Fruit fly (Drosophila melanogaster) whole organism, embryonic: ENCODE data around the gene CG5003.
A peak's percentile ranks its signal among the peaks of the same experiment; 100 is the strongest.

Experiments used
- CG10462 ChIP-seq: fragments of 200-800 bp; sonication (Bioruptor generic); optimal IDR thresholded peaks from 2 replicates; lab custom pipeline; 2016; ENCODE audit warnings: missing biosample characterization, missing genetic modification characterization
- CG12104 ChIP-seq: fragments of 200-800 bp; sonication (Bioruptor generic); optimal IDR thresholded peaks from 3 replicates; lab custom pipeline; 2016; ENCODE audit warnings: missing biosample characterization, missing genetic modification characterization
- CG1233 ChIP-seq: fragments of 200-800 bp; sonication (Bioruptor generic); optimal IDR thresholded peaks from 4 replicates; lab custom pipeline; 2018; ENCODE audit warnings: missing biosample characterization, mild to moderate bottlenecking, missing genetic modification characterization
- CG13287 ChIP-seq: fragments of 200-800 bp; sonication (Bioruptor generic); IDR thresholded peaks from 2 replicates; pipeline ENCODE4 v1.3.6; 2022; ENCODE audit warnings: missing biosample characterization, missing genetic modification characterization; ENCODE audit not compliant: partially characterized antibody
- CG13296 ChIP-seq: fragments of 200-800 bp; sonication (Bioruptor generic); optimal IDR thresholded peaks from 3 replicates; lab custom pipeline; 2018; ENCODE audit warnings: missing biosample characterization, mild to moderate bottlenecking, missing genetic modification characterization
- CG13424 ChIP-seq: fragments of 200-800 bp; sonication (Bioruptor generic); optimal IDR thresholded peaks from 2 replicates; lab custom pipeline; 2019; ENCODE audit warnings: missing biosample characterization, mild to moderate bottlenecking, missing genetic modification characterization, moderate library complexity
- CG13894 ChIP-seq: fragments of 200-800 bp; sonication (Bioruptor generic); optimal IDR thresholded peaks from 3 replicates; lab custom pipeline; 2018; ENCODE audit warnings: missing biosample characterization, mild to moderate bottlenecking, missing genetic modification characterization, moderate library complexity
- CG2120 ChIP-seq: fragments of 200-800 bp; sonication (Bioruptor generic); optimal IDR thresholded peaks from 3 replicates; lab custom pipeline; 2016; ENCODE audit warnings: missing biosample characterization, missing genetic modification characterization
- CG2678 ChIP-seq: fragments of 200-800 bp; sonication (Bioruptor generic); optimal IDR thresholded peaks from 3 replicates; lab custom pipeline; 2019; ENCODE audit warnings: missing biosample characterization, mild to moderate bottlenecking, missing genetic modification characterization, moderate library complexity
- CG3065 ChIP-seq: fragments of 200-800 bp; sonication (Bioruptor generic); optimal IDR thresholded peaks from 2 replicates; lab custom pipeline; 2016; ENCODE audit warnings: missing biosample characterization, missing genetic modification characterization
- CG3838 ChIP-seq: fragments of 200-800 bp; sonication (Bioruptor generic); optimal IDR thresholded peaks from 3 replicates; lab custom pipeline; 2016; ENCODE audit warnings: missing biosample characterization, missing genetic modification characterization
- CG4282 ChIP-seq: fragments of 200-800 bp; sonication (Bioruptor generic); optimal IDR thresholded peaks from 2 replicates; lab custom pipeline; 2016; ENCODE audit warnings: missing biosample characterization, missing genetic modification characterization
- CG4404 ChIP-seq: fragments of 200-800 bp; sonication (Bioruptor generic); IDR thresholded peaks from 2 replicates; pipeline ENCODE4 v1.3.6; 2022; ENCODE audit warnings: missing biosample characterization, missing genetic modification characterization
- CG4424 ChIP-seq: fragments of 200-800 bp; sonication (Bioruptor generic); optimal IDR thresholded peaks from 3 replicates; lab custom pipeline; 2016; ENCODE audit warnings: missing biosample characterization, missing genetic modification characterization
- CG4617 ChIP-seq: fragments of 200-800 bp; sonication (Bioruptor generic); optimal IDR thresholded peaks from 3 replicates; lab custom pipeline; 2016; ENCODE audit warnings: missing biosample characterization, missing genetic modification characterization, borderline replicate concordance
- CG6683 ChIP-seq: fragments of 200-800 bp; sonication (Bioruptor generic); optimal IDR thresholded peaks from 2 replicates; lab custom pipeline; 2017; ENCODE audit warnings: missing biosample characterization, mild to moderate bottlenecking, missing genetic modification characterization, missing genetic modification reagents
- CG7987 ChIP-seq: fragments of 200-800 bp; sonication (Bioruptor generic); optimal IDR thresholded peaks from 2 replicates; lab custom pipeline; 2018; ENCODE audit warnings: missing biosample characterization, mild to moderate bottlenecking, missing genetic modification characterization, moderate library complexity
- CG8765 ChIP-seq: fragments of 200-800 bp; sonication (Bioruptor generic); IDR thresholded peaks from 2 replicates; pipeline ENCODE4 v1.3.6; 2022; ENCODE audit warnings: missing biosample characterization, missing genetic modification characterization
- CG9797 ChIP-seq: fragments of 200-800 bp; sonication (Bioruptor generic); optimal IDR thresholded peaks from 3 replicates; lab custom pipeline; 2018; ENCODE audit warnings: missing biosample characterization, mild to moderate bottlenecking, missing genetic modification characterization
- Chrac-16 ChIP-seq: fragments of 200-800 bp; sonication (Bioruptor generic); optimal IDR thresholded peaks from 3 replicates; lab custom pipeline; 2016; ENCODE audit warnings: missing biosample characterization, missing genetic modification characterization
- Deaf1 ChIP-seq: fragments of 200-800 bp; optimal IDR thresholded peaks from 3 replicates; lab custom pipeline; 2019; ENCODE audit warnings: missing biosample characterization, mild to moderate bottlenecking, missing genetic modification characterization, moderate library complexity
- Dek ChIP-seq: fragments of 200-800 bp; sonication (Bioruptor generic); optimal IDR thresholded peaks from 3 replicates; lab custom pipeline; 2019; ENCODE audit warnings: missing biosample characterization, mild to moderate bottlenecking, missing genetic modification characterization, moderate library complexity
- E2f2 ChIP-seq: fragments of 200-800 bp; sonication (Bioruptor generic); IDR thresholded peaks from 2 replicates; pipeline ENCODE4 v1.3.6; 2022; ENCODE audit warnings: missing biosample characterization, missing genetic modification characterization
- Fer1 ChIP-seq: fragments of 200-800 bp; sonication (Bioruptor generic); optimal IDR thresholded peaks from 2 replicates; lab custom pipeline; 2017; ENCODE audit warnings: missing biosample characterization, mild to moderate bottlenecking, missing genetic modification characterization
- HmgZ ChIP-seq: fragments of 200-800 bp; sonication (Bioruptor generic); optimal IDR thresholded peaks from 2 replicates; lab custom pipeline; 2018; ENCODE audit warnings: missing biosample characterization, mild to moderate bottlenecking, missing genetic modification characterization
- MBD-R2 ChIP-seq: fragments of 200-800 bp; sonication (Bioruptor generic); IDR thresholded peaks from 2 replicates; pipeline ENCODE4 v1.3.6; 2022; ENCODE audit warnings: missing biosample characterization, missing genetic modification characterization
- NC2α ChIP-seq: fragments of 200-800 bp; sonication (Bioruptor generic); optimal IDR thresholded peaks from 2 replicates; lab custom pipeline; 2016; ENCODE audit warnings: missing biosample characterization, missing genetic modification characterization
- Oli ChIP-seq: fragments of 200-800 bp; sonication (Bioruptor generic); optimal IDR thresholded peaks from 2 replicates; lab custom pipeline; 2018; ENCODE audit warnings: missing biosample characterization, mild to moderate bottlenecking, missing genetic modification characterization, moderate library complexity
- Opbp ChIP-seq: fragments of 200-800 bp; sonication (Bioruptor generic); IDR thresholded peaks from 3 replicates; pipeline ENCODE4 v1.3.6; 2022; ENCODE audit warnings: missing biosample characterization, missing genetic modification characterization; ENCODE audit not compliant: partially characterized antibody
- Xbp1 ChIP-seq: fragments of 200-800 bp; sonication (Bioruptor generic); optimal IDR thresholded peaks from 3 replicates; lab custom pipeline; 2016; ENCODE audit warnings: missing biosample characterization, mild to moderate bottlenecking, missing genetic modification characterization
- bigmax ChIP-seq: fragments of 200-800 bp; sonication (Bioruptor generic); optimal IDR thresholded peaks from 2 replicates; lab custom pipeline; 2018; ENCODE audit warnings: missing biosample characterization, mild to moderate bottlenecking, missing genetic modification characterization
- btn ChIP-seq: fragments of 200-800 bp; sonication (Bioruptor generic); optimal IDR thresholded peaks from 2 replicates; lab custom pipeline; 2016; ENCODE audit warnings: missing biosample characterization, missing genetic modification characterization
- cad ChIP-seq: fragments of >200 bp; optimal IDR thresholded peaks from 2 replicates; lab custom pipeline; 2017; ENCODE audit warnings: missing biosample characterization, missing genetic modification characterization
- caup ChIP-seq: fragments of 200-800 bp; sonication (Bioruptor generic); optimal IDR thresholded peaks from 3 replicates; lab custom pipeline; 2017; ENCODE audit warnings: missing biosample characterization, mild to moderate bottlenecking, missing genetic modification characterization, moderate library complexity; ENCODE audit not compliant: severe bottlenecking
- dimm ChIP-seq: fragments of 200-800 bp; sonication (Bioruptor generic); IDR thresholded peaks from 2 replicates; pipeline ENCODE4 v1.3.6; 2022; ENCODE audit warnings: missing biosample characterization, missing genetic modification characterization
- dmrt11E ChIP-seq: fragments of 200-800 bp; sonication (Bioruptor generic); optimal IDR thresholded peaks from 3 replicates; lab custom pipeline; 2018; ENCODE audit warnings: missing biosample characterization, mild to moderate bottlenecking, missing genetic modification characterization, moderate library complexity
- fd96Cb ChIP-seq: fragments of 200-800 bp; sonication (Bioruptor generic); optimal IDR thresholded peaks from 2 replicates; lab custom pipeline; 2018; ENCODE audit warnings: missing biosample characterization, mild to moderate bottlenecking, missing genetic modification characterization, moderate library complexity
- gcm ChIP-seq: fragments of 200-800 bp; sonication (Bioruptor generic); optimal IDR thresholded peaks from 2 replicates; lab custom pipeline; 2019; ENCODE audit warnings: missing biosample characterization, mild to moderate bottlenecking, missing genetic modification characterization, moderate library complexity
- gcm2 ChIP-seq: fragments of 200-800 bp; sonication (Bioruptor generic); optimal IDR thresholded peaks from 2 replicates; lab custom pipeline; 2016; ENCODE audit warnings: missing biosample characterization, missing genetic modification characterization
- gfzf ChIP-seq: fragments of 200-800 bp; sonication (Bioruptor generic); optimal IDR thresholded peaks from 2 replicates; lab custom pipeline; 2016; ENCODE audit warnings: missing biosample characterization, mild to moderate bottlenecking, missing genetic modification characterization, moderate library complexity
- inv ChIP-seq: fragments of 200-800 bp; sonication (Bioruptor generic); IDR thresholded peaks from 2 replicates; pipeline ENCODE4 v1.3.6; 2022; ENCODE audit warnings: missing biosample characterization, missing genetic modification characterization; ENCODE audit not compliant: partially characterized antibody
- mirr ChIP-seq: fragments of 200-800 bp; sonication (Bioruptor generic); optimal IDR thresholded peaks from 3 replicates; lab custom pipeline; 2018; ENCODE audit warnings: missing biosample characterization, mild to moderate bottlenecking, missing genetic modification characterization
- psq ChIP-seq: fragments of 200-800 bp; sonication (Bioruptor generic); optimal IDR thresholded peaks from 2 replicates; lab custom pipeline; 2017; ENCODE audit warnings: missing biosample characterization, missing genetic modification characterization
- sd ChIP-seq: fragments of 200-800 bp; sonication (Bioruptor generic); optimal IDR thresholded peaks from 3 replicates; lab custom pipeline; 2018; ENCODE audit warnings: missing biosample characterization, mild to moderate bottlenecking, missing genetic modification characterization, moderate library complexity
- sens ChIP-seq: fragments of 200-800 bp; sonication (Bioruptor generic); peaks from one replicate; lab custom pipeline; 2016; ENCODE audit warnings: missing biosample characterization, missing genetic modification characterization
- sug ChIP-seq: fragments of 200-800 bp; optimal IDR thresholded peaks from 2 replicates; lab custom pipeline; 2019; ENCODE audit warnings: missing biosample characterization, mild to moderate bottlenecking, missing genetic modification characterization, moderate library complexity
- ttk ChIP-seq: fragments of 200-800 bp; sonication (Bioruptor generic); IDR thresholded peaks from 2 replicates; pipeline ENCODE4 v2.1.2; 2022; ENCODE audit warnings: missing biosample characterization, missing genetic modification characterization
- tup ChIP-seq: fragments of 200-800 bp; sonication (Bioruptor generic); optimal IDR thresholded peaks from 2 replicates; lab custom pipeline; 2016; ENCODE audit warnings: missing biosample characterization, mild to moderate bottlenecking, missing genetic modification characterization, moderate library complexity

CG5003 gene

DNA sequence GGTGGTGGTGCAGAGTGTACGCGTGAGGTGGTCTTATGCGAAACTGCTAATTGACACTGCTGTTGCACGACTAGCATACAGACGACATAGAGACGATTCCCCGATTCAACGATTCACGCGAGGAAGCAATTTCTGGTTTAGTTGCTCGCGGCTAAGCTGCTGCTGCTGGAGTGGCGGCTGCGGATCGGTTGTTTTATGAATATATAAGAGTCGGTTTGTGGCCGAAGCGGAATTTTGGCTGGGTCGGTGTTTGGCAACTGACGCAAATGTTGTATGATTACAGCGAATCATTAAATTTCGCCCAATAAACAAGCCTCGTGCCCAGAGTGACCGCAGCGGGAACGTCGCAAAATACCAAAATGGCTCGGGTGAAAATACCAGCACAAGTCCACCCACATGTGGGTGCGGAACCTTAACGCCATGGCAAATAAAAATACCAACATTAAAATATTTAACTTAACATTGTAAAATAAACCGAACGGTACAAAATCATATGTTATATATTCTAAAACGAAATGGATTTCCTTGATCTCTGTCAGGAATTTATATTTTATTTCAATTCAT lies 31.4 kb upstream of the CG5003 start, which contains the start of gene mfrn (continued):
- TF ChIP-seq CG13287 (peak; percentile 26; the same call in 1 of the 2 replicates), btn (GFP tag; lab: Kevin White, UChicago) (no peak), mirr (no peak), gfzf (peak; percentile 84), bigmax (GFP tag; lab: Kevin White, UChicago) (no peak), CG4617 (GFP tag; lab: Kevin White, UChicago) (peak; percentile 46), CG13894 (no peak), tup (GFP tag; lab: Kevin White, UChicago) (no peak), MBD-R2 (GFP tag; lab: Robert Waterston, UW) (peak; percentile 47), Deaf1 (tag; lab: Kevin White, UChicago) (peak; percentile 49), CG9797 (GFP tag; lab: Kevin White, UChicago) (peak; percentile 66), Opbp (GFP tag; lab: Robert Waterston, UW) (0 out of 3 replicates have a peak, but pooled peaks have one; percentile 24), Oli (tag; lab: Kevin White, UChicago) (no peak), Chrac-16 (GFP tag; lab: Kevin White, UChicago) (no peak), HmgZ (tag; lab: Kevin White, UChicago) (peak; percentile 30), psq (GFP tag; lab: Kevin White, UChicago) (no peak)
- TF ChIP-seq, all 482 proteins: peak for 28

DNA sequence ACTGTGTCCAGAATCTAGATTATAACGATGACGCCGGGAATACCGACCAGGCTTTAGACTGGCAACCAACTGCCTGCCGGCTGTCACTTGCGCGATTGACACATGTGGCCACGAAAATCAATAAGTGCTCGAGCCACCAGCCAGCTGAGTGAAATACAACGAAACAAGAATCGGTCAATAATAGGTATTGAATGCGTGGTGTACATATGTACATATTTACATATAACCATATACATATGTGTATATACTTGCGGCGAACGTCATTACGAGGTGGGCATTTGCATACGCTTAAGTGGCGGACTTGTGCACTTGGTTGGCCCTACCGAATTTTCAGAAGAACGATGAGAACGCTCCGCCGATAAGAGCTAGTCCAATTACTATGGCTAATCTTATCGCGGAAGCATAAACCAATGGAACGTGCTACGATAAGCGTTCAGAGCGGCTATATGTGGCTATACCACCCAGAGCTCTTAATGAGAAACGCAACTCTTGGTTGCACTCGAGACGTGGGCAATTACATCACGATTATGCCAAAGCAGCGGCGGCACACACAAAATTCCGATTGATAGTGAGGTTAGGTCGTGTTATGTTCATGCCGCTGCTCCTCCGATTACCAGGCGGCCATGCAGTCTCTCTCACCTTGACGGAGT lies 30.4 kb upstream of the CG5003 start:
- TF ChIP-seq CG2678 (tag; lab: Kevin White, UChicago), result peak; percentile 35
- TF ChIP-seq Dek (tag; lab: Kevin White, UChicago), result no peak
- no peak for TF ChIP-seq CG6683 (GFP tag; lab: Kevin White, UChicago)
- peak; percentile 47 for TF ChIP-seq sens (GFP tag; lab: Kevin White, UChicago)
- TF ChIP-seq CG13424 (tag; lab: Kevin White, UChicago), result peak; percentile 2
- TF ChIP-seq dimm (GFP tag; lab: Robert Waterston, UW), result no peak
- TF ChIP-seq E2f2 (GFP tag; lab: Robert Waterston, UW), result peak; percentile 11; the same call in 1 of the 2 replicates
- peak; percentile 91 for TF ChIP-seq bigmax (GFP tag; lab: Kevin White, UChicago)
- TF ChIP-seq inv, result no peak
- no peak for TF ChIP-seq gcm2 (GFP tag; lab: Kevin White, UChicago)
- TF ChIP-seq CG4424, result no peak
- TF ChIP-seq CG1233 (GFP tag; lab: Kevin White, UChicago), result peak; percentile 7
- TF ChIP-seq CG4404 (GFP tag; lab: Robert Waterston, UW), result no peak
- TF ChIP-seq CG2120 (GFP tag; lab: Kevin White, UChicago), result no peak
- peak; percentile 8 for TF ChIP-seq dmrt11E (tag; lab: Kevin White, UChicago)
- peak; percentile 31 for TF ChIP-seq Fer1
- TF ChIP-seq cad (GFP tag; lab: Kevin White, UChicago), result no peak
- no peak for TF ChIP-seq ttk (GFP tag; lab: Robert Waterston, UW)
- no peak for TF ChIP-seq CG10462
- peak; percentile 22 for TF ChIP-seq CG7987 (GFP tag; lab: Kevin White, UChicago)
- peak; percentile 91 for TF ChIP-seq sug (tag; lab: Kevin White, UChicago)
- TF ChIP-seq CG3838 (GFP tag; lab: Kevin White, UChicago), result no peak
- peak; percentile 7 for TF ChIP-seq caup (GFP tag; lab: Kevin White, UChicago)
- no peak for TF ChIP-seq Xbp1 (GFP tag; lab: Kevin White, UChicago)
- TF ChIP-seq gcm (GFP tag; lab: Kevin White, UChicago), result peak; percentile 11
- no peak for TF ChIP-seq CG8765 (GFP tag; lab: Robert Waterston, UW)
- peak; percentile 27 for TF ChIP-seq CG12104
- TF ChIP-seq CG3065 (GFP tag; lab: Kevin White, UChicago), result no peak
- peak; percentile 44 for TF ChIP-seq CG13296 (GFP tag; lab: Kevin White, UChicago)
- no peak for TF ChIP-seq fd96Cb
- no peak for TF ChIP-seq NC2α
- peak; percentile 67 for TF ChIP-seq sd (tag; lab: Kevin White, UChicago)
- no peak for TF ChIP-seq CG4282 (GFP tag; lab: Kevin White, UChicago)
